Fruit fly (Drosophila melanogaster): ENCODE results near the gene Gcn2.

The Gcn2 gene

DNA sequence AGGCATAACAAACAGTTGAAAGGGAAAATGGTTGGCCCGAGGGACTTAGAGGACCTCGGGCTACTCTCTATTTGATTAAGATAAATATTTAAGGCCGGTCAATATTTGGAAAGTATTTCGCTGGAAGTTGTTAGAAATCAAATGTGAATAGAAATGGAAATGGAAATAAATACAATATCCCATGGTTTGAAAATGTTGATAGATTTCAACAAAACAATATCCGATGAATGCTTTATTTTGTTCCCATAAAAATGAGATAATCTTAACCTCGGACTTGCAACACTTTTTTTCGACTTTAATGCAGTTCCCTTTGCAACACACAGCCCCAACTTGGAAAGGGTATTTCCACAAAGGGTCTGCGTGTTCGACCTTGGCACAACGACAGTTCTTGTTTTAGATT lies 26.4 kb upstream of the Gcn2 start (continued):
- TF ChIP-seq pnt (GFP tag; optimal IDR thresholded peaks at IDR 0.05), result no peak
- TF ChIP-seq CG3065 (GFP tag; optimal IDR thresholded peaks at IDR 0.05), result no peak
- TF ChIP-seq CG3995 (GFP tag; optimal IDR thresholded peaks at IDR 0.05), result no peak
- TF ChIP-seq kay (GFP tag; optimal IDR thresholded peaks at IDR 0.05), result no peak
- no peak for TF ChIP-seq cwo (GFP tag; optimal IDR thresholded peaks at IDR 0.05)
- TF ChIP-seq wor (GFP tag; IDR thresholded peaks at IDR 0.05), result no peak
- no peak for TF ChIP-seq chn (GFP tag; optimal IDR thresholded peaks at IDR 0.05)
- no peak for TF ChIP-seq CG34422 (GFP tag; IDR thresholded peaks at IDR 0.05)
- TF ChIP-seq tna (GFP tag; IDR thresholded peaks at IDR 0.05; ENCODE audit: partially characterized antibody), result no peak
- no peak for TF ChIP-seq CG11398 (GFP tag; optimal IDR thresholded peaks at IDR 0.05)
- peak; percentile 47 for TF ChIP-seq CG9727 (GFP tag; optimal IDR thresholded peaks at IDR 0.05)
- no peak for TF ChIP-seq CG7987 (GFP tag; optimal IDR thresholded peaks at IDR 0.05)
- no peak for TF ChIP-seq CG14050 (GFP tag; IDR thresholded peaks at IDR 0.05)
- TF ChIP-seq B-H2 (GFP tag; optimal IDR thresholded peaks at IDR 0.05), result no peak
- TF ChIP-seq stwl (tag; optimal IDR thresholded peaks at IDR 0.05), result no peak
- no peak for TF ChIP-seq abd-A (tag; optimal IDR thresholded peaks at IDR 0.05)
- no peak for TF ChIP-seq ewg (GFP tag; optimal IDR thresholded peaks at IDR 0.05)
- TF ChIP-seq cato (GFP tag; optimal IDR thresholded peaks at IDR 0.05; ENCODE audit: borderline replicate concordance), result no peak
- peak; percentile 50 for TF ChIP-seq bab2 (GFP tag; optimal IDR thresholded peaks at IDR 0.05)
- TF ChIP-seq TFAM (GFP tag; optimal IDR thresholded peaks at IDR 0.05), result no peak
- TF ChIP-seq CG4282 (GFP tag; optimal IDR thresholded peaks at IDR 0.05), result no peak
- TF ChIP-seq inv (GFP tag; IDR thresholded peaks at IDR 0.05; ENCODE audit: partially characterized antibody), result no peak
- TF ChIP-seq caup (GFP tag; optimal IDR thresholded peaks at IDR 0.05; ENCODE audit: severe bottlenecking), result peak; percentile 15
- no peak for TF ChIP-seq CG1832 (GFP tag; optimal IDR thresholded peaks at IDR 0.05)
- TF ChIP-seq Optix (GFP tag; IDR thresholded peaks at IDR 0.05), result no peak
- TF ChIP-seq Atf6 (GFP tag; IDR thresholded peaks at IDR 0.05), result no peak
- TF ChIP-seq Dad (GFP tag; optimal IDR thresholded peaks at IDR 0.05), result no peak
- TF ChIP-seq gfzf (GFP tag; optimal IDR thresholded peaks at IDR 0.05), result no peak
- no peak for TF ChIP-seq crp (GFP tag; optimal IDR thresholded peaks at IDR 0.05)
- TF ChIP-seq Antp (GFP tag; optimal IDR thresholded peaks at IDR 0.05), result no peak
- no peak for TF ChIP-seq CG32772 (GFP tag; IDR thresholded peaks at IDR 0.05)
- TF ChIP-seq az2 (GFP tag; optimal IDR thresholded peaks at IDR 0.05), result no peak
- TF ChIP-seq btn (GFP tag; optimal IDR thresholded peaks at IDR 0.05), result no peak
- TF ChIP-seq fd96Cb (tag; optimal IDR thresholded peaks at IDR 0.05), result no peak
- TF ChIP-seq ems (GFP tag; optimal IDR thresholded peaks at IDR 0.05), result peak; percentile 3
- 0 out of 2 replicates have a peak, but pooled peaks have one; percentile 8 for TF ChIP-seq Ptx1 (GFP tag; IDR thresholded peaks at IDR 0.05)
- no peak for TF ChIP-seq E2f1 (GFP tag; IDR thresholded peaks at IDR 0.05)
- no peak for TF ChIP-seq CG16815 (GFP tag; optimal IDR thresholded peaks at IDR 0.05)
- TF ChIP-seq CG15514 (GFP tag; optimal IDR thresholded peaks at IDR 0.05), result peak; percentile 2
- TF ChIP-seq CG16813 (GFP tag; IDR thresholded peaks at IDR 0.05; ENCODE audit: partially characterized antibody), result no peak
- TF ChIP-seq hth (optimal IDR thresholded peaks at IDR 0.05), result no peak
- no peak for TF ChIP-seq CG13775 (GFP tag; optimal IDR thresholded peaks at IDR 0.05)
- TF ChIP-seq gt (GFP tag; IDR thresholded peaks at IDR 0.05), result no peak
- TF ChIP-seq disco-r (GFP tag; optimal IDR thresholded peaks at IDR 0.05), result no peak
- peak; percentile 29 for TF ChIP-seq CG2120 (GFP tag; optimal IDR thresholded peaks at IDR 0.05)
- no peak for TF ChIP-seq CG31388 (GFP tag; optimal IDR thresholded peaks at IDR 0.05)
- TF ChIP-seq Sox102F (GFP tag; optimal IDR thresholded peaks at IDR 0.05), result no peak
- no peak for TF ChIP-seq hbn (GFP tag; IDR thresholded peaks at IDR 0.05; ENCODE audit: partially characterized antibody)
- TF ChIP-seq ftz-f1 (GFP tag; optimal IDR thresholded peaks at IDR 0.05), result no peak
- no peak for TF ChIP-seq twi (tag; optimal IDR thresholded peaks at IDR 0.05)
- TF ChIP-seq CG8281 (tag; optimal IDR thresholded peaks at IDR 0.05), result no peak

All from whole organism, embryonic.